Worm (Caenorhabditis elegans): ENCODE data around the gene sre-34.

sre-34 gene

ce11 chrII:12452754-12453352, 2.9 kb downstream of the sre-34 start, which contains the start of the genes sre-35 and sre-33:
Gene sre-35, minus strand, starts transcription at chrII:12452854.
Gene sre-33, plus strand, starts transcription at chrII:12453302.
- TF ChIP-seq hpl-2 (GFP tag; optimal IDR thresholded peaks at IDR 0.05) (no peak), C34B4.2 (tag; optimal IDR thresholded peaks at IDR 0.05) (no peak), blmp-1 (tag; optimal IDR thresholded peaks at IDR 0.05) (no peak), elt-2 (tag; optimal IDR thresholded peaks at IDR 0.05) (no peak), fkh-8 (tag; optimal IDR thresholded peaks at IDR 0.05) (no peak), nhr-77 (tag; optimal IDR thresholded peaks at IDR 0.05) (no peak), nhr-237 (tag; optimal IDR thresholded peaks at IDR 0.05) (no peak), zag-1 (tag; optimal IDR thresholded peaks at IDR 0.05) (no peak), dpl-1 (GFP tag; optimal IDR thresholded peaks at IDR 0.05) (no peak), tbx-2 (tag; optimal IDR thresholded peaks at IDR 0.05) (no peak), ceh-63 (GFP tag; optimal IDR thresholded peaks at IDR 0.05) (no peak), nhr-76 (tag; optimal IDR thresholded peaks at IDR 0.05) (no peak)

- no peak for TF ChIP-seq efl-3 (GFP tag; optimal IDR thresholded peaks at IDR 0.05)
- TF ChIP-seq C34B4.2 (tag; optimal IDR thresholded peaks at IDR 0.05) = no peak
- no peak for TF ChIP-seq alr-1 (tag; optimal IDR thresholded peaks at IDR 0.05; ENCODE audit: borderline replicate concordance)
- TF ChIP-seq ceh-8 (GFP tag; optimal IDR thresholded peaks at IDR 0.05) = no peak
- TF ChIP-seq pqm-1 (tag; optimal IDR thresholded peaks at IDR 0.05) = no peak
- no peak for TF ChIP-seq C16A3.4 (tag; optimal IDR thresholded peaks at IDR 0.05)
- no peak for TF ChIP-seq snu-23 (GFP tag; optimal IDR thresholded peaks at IDR 0.05)
- no peak for TF ChIP-seq ceh-88 (GFP tag; IDR thresholded peaks at IDR 0.05)
- TF ChIP-seq swsn-7 (tag; optimal IDR thresholded peaks at IDR 0.05) = no peak
- TF ChIP-seq unc-98 (GFP tag; IDR thresholded peaks at IDR 0.05) = no peak
These were observed 6.7 kb downstream of the sre-34 start, which contains the start of gene sre-32 for ce11 chrII:12456633-12457032. Gene sre-32, minus strand, starts transcription at chrII:12456733.

- no peak for TF ChIP-seq nhr-90 (tag; optimal IDR thresholded peaks at IDR 0.05; ENCODE audit: poor library complexity)
- no peak for TF ChIP-seq irx-1 (tag; optimal IDR thresholded peaks at IDR 0.05)
- no peak for TF ChIP-seq lin-14 (GFP tag; optimal IDR thresholded peaks at IDR 0.05)
- no peak for TF ChIP-seq lir-3 (tag; optimal IDR thresholded peaks at IDR 0.05; ENCODE audit: poor library complexity)
- TF ChIP-seq unc-86 (tag; optimal IDR thresholded peaks at IDR 0.05) = no peak
- no peak for TF ChIP-seq hlh-17 (GFP tag; optimal IDR thresholded peaks at IDR 0.05; ENCODE audit: borderline replicate concordance)
- TF ChIP-seq fkh-4 (tag; optimal IDR thresholded peaks at IDR 0.05; ENCODE audit: borderline replicate concordance) = no peak
These were observed 7.3 kb downstream of the sre-34 start, which contains the start of gene sre-38 for ce11 chrII:12457275-12457674. Gene sre-38, plus strand, starts transcription at chrII:12457575.

ce11 chrII:12459422-12459821, 9.5 kb downstream of the sre-34 start, which contains the start of gene tag-281:
Gene tag-281, plus strand, starts transcription at chrII:12459761.
- TF ChIP-seq mep-1 (tag; optimal IDR thresholded peaks at IDR 0.05) (peak; percentile 91), lsy-2 (tag; optimal IDR thresholded peaks at IDR 0.05) (peak; percentile 91 to 93), hlh-4 (tag; optimal IDR thresholded peaks at IDR 0.05) (no peak), dsc-1 (tag; optimal IDR thresholded peaks at IDR 0.05) (peak; percentile 84), skn-1 (tag; optimal IDR thresholded peaks at IDR 0.05) (peak; percentile 84), elt-2 (tag; optimal IDR thresholded peaks at IDR 0.05) (peak; percentile 48), blmp-1 (tag; optimal IDR thresholded peaks at IDR 0.05) (peak; percentile 65), isw-1 (GFP tag; IDR thresholded peaks at IDR 0.05) (peak; percentile 87), ces-1 (GFP tag; optimal IDR thresholded peaks at IDR 0.05) (no peak), xbp-1 (tag; optimal IDR thresholded peaks at IDR 0.05) (peak; percentile 87), egl-27 (tag; optimal IDR thresholded peaks at IDR 0.05) (no peak), lin-15B (tag; optimal IDR thresholded peaks at IDR 0.05) (peak; percentile 88), C16A3.4 (tag; optimal IDR thresholded peaks at IDR 0.05) (peak; percentile 69), nhr-71 (tag; optimal IDR thresholded peaks at IDR 0.05) (peak; percentile 94), aly-2 (tag; optimal IDR thresholded peaks at IDR 0.05) (peak; percentile 56), nhr-237 (tag; optimal IDR thresholded peaks at IDR 0.05) (no peak), zag-1 (tag; optimal IDR thresholded peaks at IDR 0.05) (no peak), nhr-19 (GFP tag; conservative IDR thresholded peaks at IDR 0.05) (peak; percentile 89), F16B12.6 (tag; optimal IDR thresholded peaks at IDR 0.05) (peak; percentile 72), unc-130 (tag; optimal IDR thresholded peaks at IDR 0.05) (peak; percentile 70), mdl-1 (tag; optimal IDR thresholded peaks at IDR 0.05) (peak in 1 of 2 experiments; percentile 69), mab-9 (GFP tag; IDR thresholded peaks at IDR 0.05) (peak; percentile 54; the same call in 1 of the 2 replicates), ztf-11 (tag; optimal IDR thresholded peaks at IDR 0.05) (peak in 1 of 2 experiments; percentile 28), ceh-88 (GFP tag; IDR thresholded peaks at IDR 0.05) (peak; percentile 54; the same call in 1 of the 2 replicates), unc-86 (tag; optimal IDR thresholded peaks at IDR 0.05) (peak; percentile 86)

Data from whole organism, L1 larva.